Fruit fly (Drosophila melanogaster) whole organism, embryonic: ENCODE measurements around the gene CG43407.

Experiments
- Adf1 ChIP-seq: fragments of 200-800 bp; sonication (Bioruptor generic); IDR thresholded peaks from 2 replicates; pipeline ENCODE4 v1.3.6; 2022; ENCODE audit warnings: missing biosample characterization, missing genetic modification characterization
- B-H1 ChIP-seq: fragments of 200-800 bp; sonication (Bioruptor generic); IDR thresholded peaks from 3 replicates; pipeline ENCODE4 v1.3.6; 2022; ENCODE audit warnings: missing biosample characterization, missing genetic modification characterization
- Blimp-1 ChIP-seq: fragments of 200-800 bp; sonication (Bioruptor generic); optimal IDR thresholded peaks from 3 replicates; lab custom pipeline; 2018; ENCODE audit warnings: missing biosample characterization, missing genetic modification characterization, mild to moderate bottlenecking, moderate library complexity, missing genetic modification reagents
- CG10267 ChIP-seq: fragments of 200-800 bp; sonication (Bioruptor generic); optimal IDR thresholded peaks from 2 replicates; lab custom pipeline; 2018; ENCODE audit warnings: missing biosample characterization, mild to moderate bottlenecking, missing genetic modification characterization, moderate library complexity
- CG10431 ChIP-seq: fragments of 200-800 bp; sonication (Bioruptor generic); optimal IDR thresholded peaks from 3 replicates; lab custom pipeline; 2018; ENCODE audit warnings: missing biosample characterization, mild to moderate bottlenecking, missing genetic modification characterization
- CG16815 ChIP-seq: fragments of 200-800 bp; sonication (Bioruptor generic); optimal IDR thresholded peaks from 3 replicates; lab custom pipeline; 2017; ENCODE audit warnings: missing biosample characterization, mild to moderate bottlenecking, missing genetic modification characterization
- CG2712 ChIP-seq: fragments of 200-800 bp; optimal IDR thresholded peaks from 3 replicates; lab custom pipeline; 2019; ENCODE audit warnings: missing biosample characterization, mild to moderate bottlenecking, missing genetic modification characterization, moderate library complexity
- CG2889 ChIP-seq: fragments of 200-800 bp; sonication (Bioruptor generic); IDR thresholded peaks from 3 replicates; pipeline ENCODE4 v1.3.6; 2022; ENCODE audit warnings: missing biosample characterization, missing genetic modification characterization
- CG30403 ChIP-seq: fragments of 200-800 bp; sonication (Bioruptor generic); optimal IDR thresholded peaks from 3 replicates; lab custom pipeline; 2016; ENCODE audit warnings: missing biosample characterization, missing genetic modification characterization
- CG32767 ChIP-seq: fragments of 200-800 bp; sonication (Bioruptor generic); IDR thresholded peaks from 2 replicates; pipeline ENCODE4 v1.3.6; 2022; ENCODE audit warnings: missing biosample characterization, missing genetic modification characterization
- CG34376 ChIP-seq: fragments of 200-800 bp; sonication (Bioruptor generic); optimal IDR thresholded peaks from 2 replicates; lab custom pipeline; 2018; ENCODE audit warnings: missing biosample characterization, mild to moderate bottlenecking, missing genetic modification characterization
- CG34422 ChIP-seq: fragments of 200-800 bp; sonication (Bioruptor generic); IDR thresholded peaks from 3 replicates; pipeline ENCODE4 v1.3.6; 2022; ENCODE audit warnings: missing biosample characterization, missing genetic modification characterization
- CG6791 ChIP-seq: fragments of 200-800 bp; sonication (Bioruptor generic); IDR thresholded peaks from 3 replicates; pipeline ENCODE4 v1.3.6; 2022; ENCODE audit warnings: missing biosample characterization, missing genetic modification characterization; ENCODE audit not compliant: partially characterized antibody
- CG7928 ChIP-seq: fragments of 200-800 bp; sonication (Bioruptor generic); optimal IDR thresholded peaks from 2 replicates; lab custom pipeline; 2017; ENCODE audit warnings: missing biosample characterization, mild to moderate bottlenecking, missing genetic modification characterization
- CG7963 ChIP-seq: fragments of 200-800 bp; sonication (Bioruptor generic); IDR thresholded peaks from 3 replicates; pipeline ENCODE4 v1.3.6; 2022; ENCODE audit warnings: missing biosample characterization, missing genetic modification characterization; ENCODE audit not compliant: partially characterized antibody
- CG9215 ChIP-seq: fragments of 200-800 bp; sonication (Bioruptor generic); IDR thresholded peaks from 2 replicates; pipeline ENCODE4 v1.3.6; 2022; ENCODE audit warnings: missing biosample characterization, missing genetic modification characterization
- Camta ChIP-seq: fragments of 200-800 bp; sonication (Bioruptor generic); optimal IDR thresholded peaks from 2 replicates; lab custom pipeline; 2016; ENCODE audit warnings: missing biosample characterization, missing genetic modification characterization
- Dll ChIP-seq: fragments of 200-800 bp; sonication (Bioruptor generic); IDR thresholded peaks from 4 replicates; pipeline ENCODE4 v1.3.6; 2022; ENCODE audit warnings: missing biosample characterization, missing genetic modification characterization; ENCODE audit not compliant: partially characterized antibody
- E2f2 ChIP-seq: fragments of 200-800 bp; sonication (Bioruptor generic); IDR thresholded peaks from 2 replicates; pipeline ENCODE4 v1.3.6; 2022; ENCODE audit warnings: missing biosample characterization, missing genetic modification characterization
- Eip74EF ChIP-seq, 2 experiments: fragments of 200-800 bp in 1 of 2; fragments of >200 bp in 1 of 2; sonication (Bioruptor generic) in 1 of 2; optimal IDR thresholded peaks; 2 replicates each; lab custom pipeline; 2017 to 2019; ENCODE audit warnings: missing biosample characterization in 2 of 2, missing genetic modification characterization in 2 of 2, mild to moderate bottlenecking in 1 of 2, moderate library complexity in 1 of 2
- Gug ChIP-seq: fragments of 200-800 bp; sonication (Bioruptor generic); IDR thresholded peaks from 4 replicates; pipeline ENCODE4 v1.3.6; 2022; ENCODE audit warnings: missing biosample characterization, missing genetic modification characterization
- Hey ChIP-seq: fragments of 200-800 bp; sonication (Bioruptor generic); optimal IDR thresholded peaks from 3 replicates; lab custom pipeline; 2018; ENCODE audit warnings: missing biosample characterization, mild to moderate bottlenecking, missing genetic modification characterization
- Lpt ChIP-seq: fragments of >200 bp; optimal IDR thresholded peaks from 2 replicates; lab custom pipeline; 2018; ENCODE audit warnings: missing biosample characterization, missing genetic modification characterization
- Poxn ChIP-seq: fragments of 200-800 bp; sonication (Bioruptor generic); IDR thresholded peaks from 2 replicates; pipeline ENCODE4 v1.3.6; 2022; ENCODE audit warnings: missing biosample characterization, missing genetic modification characterization
- Sin3A ChIP-seq: fragments of >200 bp; optimal IDR thresholded peaks from 2 replicates; lab custom pipeline; 2018
- Sry-β ChIP-seq: fragments of 200-800 bp; sonication (Bioruptor generic); optimal IDR thresholded peaks from 2 replicates; lab custom pipeline; 2018; ENCODE audit warnings: missing biosample characterization, mild to moderate bottlenecking, missing genetic modification characterization, moderate library complexity
- abd-A ChIP-seq: fragments of 200-800 bp; sonication (Bioruptor generic); optimal IDR thresholded peaks from 3 replicates; lab custom pipeline; 2019; ENCODE audit warnings: missing biosample characterization, mild to moderate bottlenecking, missing genetic modification characterization, moderate library complexity
- chn ChIP-seq: fragments of 200-800 bp; sonication (Bioruptor generic); optimal IDR thresholded peaks from 2 replicates; lab custom pipeline; 2016; ENCODE audit warnings: missing biosample characterization, missing genetic modification characterization
- crp ChIP-seq, 2 experiments: fragments of 200-800 bp; sonication (Bioruptor generic); optimal IDR thresholded peaks; 2 replicates in 1 of 2; 3 replicates in 1 of 2; lab custom pipeline; 2017; ENCODE audit warnings: missing biosample characterization in 2 of 2, missing genetic modification characterization in 2 of 2, mild to moderate bottlenecking in 1 of 2, moderate library complexity in 1 of 2
- dan ChIP-seq: fragments of 200-800 bp; sonication (Bioruptor generic); IDR thresholded peaks from 2 replicates; pipeline ENCODE4 v1.3.6; 2022; ENCODE audit warnings: missing biosample characterization, missing genetic modification characterization
- dmrt11E ChIP-seq: fragments of 200-800 bp; sonication (Bioruptor generic); optimal IDR thresholded peaks from 3 replicates; lab custom pipeline; 2018; ENCODE audit warnings: missing biosample characterization, mild to moderate bottlenecking, missing genetic modification characterization, moderate library complexity
- dmrt99B ChIP-seq: fragments of 200-800 bp; sonication (Bioruptor generic); optimal IDR thresholded peaks from 2 replicates; lab custom pipeline; 2018; ENCODE audit warnings: missing biosample characterization, mild to moderate bottlenecking, missing genetic modification characterization, moderate library complexity
- esg ChIP-seq: fragments of 200-800 bp; sonication (Bioruptor generic); conservative IDR thresholded peaks from 2 replicates; pipeline ENCODE4 v1.3.6; 2022; ENCODE audit warnings: missing biosample characterization, missing genetic modification characterization
- fd64A ChIP-seq: fragments of 200-800 bp; sonication (Bioruptor generic); optimal IDR thresholded peaks from 3 replicates; lab custom pipeline; 2018; ENCODE audit warnings: missing biosample characterization, mild to moderate bottlenecking, missing genetic modification characterization
- gro ChIP-seq: fragments of 200-800 bp; sonication (Bioruptor generic); optimal IDR thresholded peaks from 2 replicates; lab custom pipeline; 2016; ENCODE audit warnings: missing biosample characterization, missing genetic modification characterization
- gt ChIP-seq: fragments of 200-800 bp; sonication (Bioruptor generic); IDR thresholded peaks from 2 replicates; pipeline ENCODE4 v1.3.6; 2022; ENCODE audit warnings: missing biosample characterization, missing genetic modification characterization
- ind ChIP-seq: fragments of 200-800 bp; sonication (Bioruptor generic); optimal IDR thresholded peaks from 3 replicates; lab custom pipeline; 2016; ENCODE audit warnings: missing biosample characterization, missing genetic modification characterization
- inv ChIP-seq: fragments of 200-800 bp; sonication (Bioruptor generic); IDR thresholded peaks from 2 replicates; pipeline ENCODE4 v1.3.6; 2022; ENCODE audit warnings: missing biosample characterization, missing genetic modification characterization; ENCODE audit not compliant: partially characterized antibody
- lilli ChIP-seq: fragments of 200-800 bp; sonication (Bioruptor generic); optimal IDR thresholded peaks from 3 replicates; lab custom pipeline; 2016; ENCODE audit warnings: missing biosample characterization, missing genetic modification characterization
- lov ChIP-seq, 2 experiments: fragments of 200-800 bp in 1 of 2; fragments of >200 bp in 1 of 2; sonication (Bioruptor generic) in 1 of 2; IDR thresholded peaks in 1 of 2; optimal IDR thresholded peaks in 1 of 2; 2 replicates in 1 of 2; 3 replicates in 1 of 2; pipeline versions ENCODE4 v1.3.6 to Lab custom; 2017 to 2022; ENCODE audit warnings: missing biosample characterization in 1 of 2, missing genetic modification characterization in 1 of 2
- nerfin-1 ChIP-seq: fragments of 200-800 bp; sonication (Bioruptor generic); optimal IDR thresholded peaks from 3 replicates; lab custom pipeline; 2019; ENCODE audit warnings: missing biosample characterization, mild to moderate bottlenecking, missing genetic modification characterization, moderate library complexity
- pb ChIP-seq: fragments of 200-800 bp; sonication (Bioruptor generic); optimal IDR thresholded peaks from 3 replicates; lab custom pipeline; 2016; ENCODE audit warnings: missing biosample characterization, missing genetic modification characterization
- sc ChIP-seq, 3 experiments: fragments of >200 bp in 2 of 3; fragments of 200-800 bp in 1 of 3; sonication (Bioruptor generic) in 1 of 3; optimal IDR thresholded peaks; 2 replicates in 2 of 3; 3 replicates in 1 of 3; lab custom pipeline; 2017; ENCODE audit warnings: mild to moderate bottlenecking in 1 of 3, missing biosample characterization in 1 of 3, missing genetic modification characterization in 1 of 3, missing genetic modification reagents in 1 of 3
- sens ChIP-seq: fragments of 200-800 bp; sonication (Bioruptor generic); peaks from one replicate; lab custom pipeline; 2016; ENCODE audit warnings: missing biosample characterization, missing genetic modification characterization
- sisA ChIP-seq: fragments of 200-800 bp; sonication (Bioruptor generic); IDR thresholded peaks from 2 replicates; pipeline ENCODE4 v1.3.6; 2022; ENCODE audit warnings: missing biosample characterization, missing genetic modification characterization
- tgo ChIP-seq: fragments of 200-800 bp; sonication (Bioruptor generic); IDR thresholded peaks from 3 replicates; pipeline ENCODE4 v1.3.6; 2022; ENCODE audit warnings: missing biosample characterization, missing genetic modification characterization
- tx ChIP-seq: fragments of 200-800 bp; sonication (Bioruptor generic); optimal IDR thresholded peaks from 2 replicates; lab custom pipeline; 2016; ENCODE audit warnings: missing biosample characterization, missing genetic modification characterization
- vvl ChIP-seq: fragments of 200-800 bp; sonication (Bioruptor generic); IDR thresholded peaks from 2 replicates; pipeline ENCODE4 v1.3.6; 2022; ENCODE audit warnings: missing biosample characterization, missing genetic modification characterization
- wek ChIP-seq: fragments of 200-800 bp; sonication (Bioruptor generic); optimal IDR thresholded peaks from 3 replicates; lab custom pipeline; 2018; ENCODE audit warnings: missing biosample characterization, mild to moderate bottlenecking, missing genetic modification characterization, moderate library complexity
- zen2 ChIP-seq: fragments of 200-800 bp; sonication (Bioruptor generic); IDR thresholded peaks from 3 replicates; pipeline ENCODE4 v1.3.6; 2022; ENCODE audit warnings: missing biosample characterization, missing genetic modification characterization; ENCODE audit not compliant: partially characterized antibody

The CG43407 gene

DNA sequence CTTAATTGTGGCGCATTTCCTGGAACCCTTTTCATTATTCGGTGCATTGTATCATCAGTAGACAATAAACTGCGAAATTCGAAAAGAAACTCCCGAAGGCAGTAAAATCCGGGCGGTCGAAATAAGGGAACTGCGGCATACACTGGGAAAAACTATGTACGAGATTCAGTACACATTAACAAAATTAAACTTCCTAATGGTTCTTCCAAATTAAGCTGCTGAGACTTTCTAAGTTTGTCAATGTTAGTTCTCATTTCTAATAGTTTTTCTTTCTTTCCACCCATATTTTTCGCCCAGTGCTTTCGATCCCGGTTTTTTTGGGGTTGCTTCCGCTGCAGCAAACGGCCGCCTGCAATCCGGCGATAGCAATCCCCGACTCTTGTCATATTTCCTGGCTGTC, 28.4 kb downstream of the CG43407 start (continued):
- TF ChIP-seq CG2712 (peak; percentile 90), Lpt (no peak), sc (optimal IDR thresholded peaks at IDR 0.05; lab: Kevin White, UChicago) (no peak), sc (GFP tag; optimal IDR thresholded peaks at IDR 0.05; lab: Kevin White, UChicago) (peak; percentile 65), E2f2 (GFP tag; lab: Robert Waterston, UW) (peak; percentile 50; the same call in 1 of the 2 replicates), CG6791 (no peak), Hey (tag; lab: Kevin White, UChicago) (no peak), Dll (GFP tag; lab: Robert Waterston, UW) (no peak), CG10267 (tag; lab: Kevin White, UChicago) (peak; percentile 41), sens (peak; percentile 98), sisA (GFP tag; lab: Robert Waterston, UW) (peak; percentile 64), Poxn (GFP tag; lab: Robert Waterston, UW) (no peak), abd-A (tag; lab: Kevin White, UChicago) (no peak), nerfin-1 (tag; lab: Kevin White, UChicago) (peak; percentile 75), pb (GFP tag; lab: Kevin White, UChicago) (peak; percentile 61), CG10431 (GFP tag; lab: Kevin White, UChicago) (peak; percentile 72), gro (no peak), vvl (GFP tag; lab: Robert Waterston, UW) (peak; percentile 92), zen2 (no peak), CG7963 (GFP tag; lab: Robert Waterston, UW) (no peak), CG9215 (GFP tag; lab: Robert Waterston, UW) (peak; percentile 33; the same call in 1 of the 2 replicates), fd64A (GFP tag; lab: Kevin White, UChicago) (peak; percentile 60), ind (GFP tag; lab: Kevin White, UChicago) (peak; percentile 71), inv (no peak), CG30403 (GFP tag; lab: Kevin White, UChicago) (peak; percentile 56), Sin3A (lab: Kevin White, UChicago) (no peak), crp (GFP tag; optimal IDR thresholded peaks at IDR 0.05; lab: Kevin White, UChicago) (peak in 1 of 2 experiments; percentile 30), lilli (GFP tag; lab: Kevin White, UChicago) (peak; percentile 66), CG2889 (GFP tag; lab: Robert Waterston, UW) (0 out of 3 replicates have a peak, but pooled peaks have one; percentile 35), tx (peak; percentile 50), Gug (peak; percentile 72; the same call in 3 of the 4 replicates), esg (GFP tag; lab: Robert Waterston, UW) (peak; percentile 75), Blimp-1 (GFP tag; lab: Kevin White, UChicago) (peak; percentile 79), CG32767 (peak; percentile 60), CG16815 (GFP tag; lab: Kevin White, UChicago) (peak; percentile 71), Camta (peak; percentile 65), CG34422 (peak; percentile 83), dmrt11E (tag; lab: Kevin White, UChicago) (peak; percentile 90), wek (no peak), dan (GFP tag; lab: Robert Waterston, UW) (peak; percentile 70), Eip74EF (GFP tag; optimal IDR thresholded peaks at IDR 0.05; lab: Kevin White, UChicago) (peak in 1 of 2 experiments; percentile 64), gt (GFP tag; lab: Robert Waterston, UW) (peak; percentile 69), CG34376 (GFP tag; lab: Kevin White, UChicago) (no peak), dmrt99B (peak; percentile 83), CG7928 (GFP tag; lab: Kevin White, UChicago) (no peak), Adf1 (GFP tag; lab: Robert Waterston, UW) (no peak), tgo (GFP tag; lab: Robert Waterston, UW) (peak; percentile 74), chn (peak; percentile 86), B-H1 (GFP tag; lab: Robert Waterston, UW) (peak; percentile 71), lov (optimal IDR thresholded peaks at IDR 0.05; lab: Kevin White, UChicago) (no peak), lov (GFP tag; IDR thresholded peaks at IDR 0.05; lab: Robert Waterston, UW) (peak; percentile 92), Sry-β (no peak)
